Worm (Caenorhabditis elegans): ENCODE data around the gene pho-13.

Gene pho-13

DNA sequence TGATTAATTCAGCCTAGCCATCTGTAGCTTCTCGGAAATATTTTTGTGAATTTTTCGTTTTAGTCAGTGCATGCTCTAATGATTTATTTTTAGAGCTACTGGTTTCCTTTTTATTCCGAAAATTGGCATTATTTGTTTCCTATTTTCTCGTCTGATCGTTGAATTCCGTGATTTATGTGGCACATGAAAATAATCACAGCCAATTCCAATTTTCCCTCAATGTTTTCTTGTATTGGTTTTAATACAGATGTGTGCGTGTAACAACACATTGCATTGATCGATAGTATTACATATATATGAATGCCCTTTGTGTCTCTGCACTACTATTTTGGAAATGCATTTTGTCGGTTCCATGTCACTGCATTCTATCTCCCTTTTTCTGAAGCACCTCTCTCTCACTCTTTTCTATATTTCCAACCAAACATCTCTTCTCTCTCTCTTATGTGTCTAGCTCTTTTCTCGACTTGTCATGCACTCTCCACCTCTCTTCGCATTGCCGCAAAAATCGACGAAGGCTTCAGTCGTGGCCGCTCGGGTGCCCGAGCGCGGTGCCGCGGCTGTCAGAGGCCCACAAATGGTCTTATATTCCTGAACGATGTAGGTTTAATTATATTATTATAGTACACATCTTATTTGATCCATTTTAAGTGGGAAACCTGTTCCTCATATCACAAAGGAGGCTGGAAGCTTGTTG is 22.4 kb downstream of the pho-13 start:
- no peak for TF ChIP-seq hmbx-1 (tag; optimal IDR thresholded peaks at IDR 0.05)
- TF ChIP-seq ceh-13 (GFP tag; optimal IDR thresholded peaks at IDR 0.05): no peak
- no peak for TF ChIP-seq tra-4 (tag; optimal IDR thresholded peaks at IDR 0.05)
- no peak for TF ChIP-seq F13C5.2 (tag; optimal IDR thresholded peaks at IDR 0.05)
- TF ChIP-seq flt-1 (GFP tag; IDR thresholded peaks at IDR 0.05): no peak
- no peak for TF ChIP-seq ama-1 (optimal IDR thresholded peaks at IDR 0.05)
- TF ChIP-seq hmg-4 (GFP tag; optimal IDR thresholded peaks at IDR 0.05): no peak
- no peak for TF ChIP-seq tbx-37 (GFP tag; conservative IDR thresholded peaks at IDR 0.05)
- TF ChIP-seq ets-7 (tag; optimal IDR thresholded peaks at IDR 0.05): no peak
- no peak for TF ChIP-seq pes-1 (GFP tag; IDR thresholded peaks at IDR 0.05)
- TF ChIP-seq scrt-1 (GFP tag; IDR thresholded peaks at IDR 0.05): no peak
- no peak for TF ChIP-seq ceh-36 (tag; optimal IDR thresholded peaks at IDR 0.05)
- TF ChIP-seq tbx-11 (GFP tag; IDR thresholded peaks at IDR 0.05): no peak
- no peak for TF ChIP-seq B0310.2 (tag; optimal IDR thresholded peaks at IDR 0.05)
- no peak for TF ChIP-seq hnd-1 (tag; optimal IDR thresholded peaks at IDR 0.05)
- no peak for TF ChIP-seq sea-1 (GFP tag; conservative IDR thresholded peaks at IDR 0.05)
- TF ChIP-seq aly-1 (tag; optimal IDR thresholded peaks at IDR 0.05): no peak

DNA sequence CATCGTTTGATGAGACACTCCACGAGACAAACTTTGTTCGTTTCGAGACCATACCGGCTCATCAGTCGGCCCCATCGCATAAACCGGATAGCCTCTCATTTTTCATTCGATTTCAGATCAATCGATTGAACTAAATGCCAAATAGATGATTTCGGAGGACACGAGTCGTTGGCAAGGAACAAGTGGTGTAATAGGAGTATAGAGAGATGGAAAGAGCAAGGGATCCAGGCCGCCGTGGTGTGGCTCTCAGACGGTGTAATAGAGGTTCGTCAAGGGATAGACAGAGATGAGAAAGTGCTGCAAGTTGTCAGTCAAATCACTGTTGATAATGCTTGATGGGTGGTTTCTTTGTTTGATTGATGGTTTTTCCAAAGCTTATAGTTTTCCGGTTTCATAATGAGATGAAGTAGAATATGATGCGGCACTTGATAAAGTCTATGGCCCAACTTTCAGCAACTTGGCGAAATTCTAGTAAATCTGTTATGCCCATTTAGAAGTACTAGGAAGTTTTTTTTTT is 23.3 kb downstream of the pho-13 start, which contains the start of gene sgn-1:
Gene sgn-1 (minus strand): TSS at position 220 of the 517 bp plus-strand sequence.
- no peak for TF ChIP-seq hnd-1 (tag; optimal IDR thresholded peaks at IDR 0.05)
- TF ChIP-seq ama-1 (optimal IDR thresholded peaks at IDR 0.05): no peak
- TF ChIP-seq aly-1 (tag; optimal IDR thresholded peaks at IDR 0.05): no peak
- no peak for TF ChIP-seq tbx-11 (GFP tag; IDR thresholded peaks at IDR 0.05)
- no peak for TF ChIP-seq B0310.2 (tag; optimal IDR thresholded peaks at IDR 0.05)
- TF ChIP-seq pes-1 (GFP tag; IDR thresholded peaks at IDR 0.05): no peak
- no peak for TF ChIP-seq tra-4 (tag; optimal IDR thresholded peaks at IDR 0.05)
- no peak for TF ChIP-seq scrt-1 (GFP tag; IDR thresholded peaks at IDR 0.05)
- TF ChIP-seq ets-7 (tag; optimal IDR thresholded peaks at IDR 0.05): no peak

DNA sequence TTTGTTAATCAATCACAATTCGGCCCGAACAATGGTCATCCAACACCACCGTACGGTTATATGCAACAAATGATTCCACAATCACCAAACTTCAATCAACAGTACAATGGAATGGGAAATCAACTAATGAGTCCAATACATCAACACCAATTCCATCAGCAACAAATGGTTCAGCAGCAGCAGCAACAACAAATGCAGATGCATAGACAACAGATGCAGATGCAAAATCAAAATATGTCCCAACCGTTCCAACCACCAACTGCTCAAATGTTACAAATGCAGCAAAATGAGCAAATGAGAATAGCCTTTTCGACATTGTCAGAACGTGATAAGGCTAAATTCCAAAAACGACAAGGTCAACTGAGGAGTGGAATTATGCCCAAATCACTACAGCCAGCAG is 30.3 kb downstream of the pho-13 start:
- no peak for TF ChIP-seq hmg-4 (GFP tag; optimal IDR thresholded peaks at IDR 0.05)

DNA sequence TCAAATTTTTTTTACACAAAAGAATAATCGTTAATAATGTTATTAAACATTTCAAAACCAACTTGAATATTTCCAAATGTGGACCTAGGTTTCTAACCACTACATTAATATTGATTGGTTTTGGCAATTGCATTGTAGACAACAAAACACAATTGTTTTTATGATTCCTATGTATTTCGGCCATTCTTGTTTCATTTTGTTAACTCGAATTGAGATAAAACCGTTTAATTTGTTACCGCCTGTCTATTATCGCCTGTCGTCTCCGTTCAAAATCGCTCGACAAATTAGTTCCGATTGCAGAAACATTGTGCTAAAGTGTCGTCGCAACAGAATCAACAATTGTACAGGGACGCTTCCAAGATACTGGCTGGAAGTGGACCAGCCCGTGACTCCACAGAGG is 36.1 kb downstream of the pho-13 start, which contains the start of gene let-19:
Gene let-19 (plus strand): TSS at position 301 of the 400 bp plus-strand sequence.
- TF ChIP-seq ets-7 (tag; optimal IDR thresholded peaks at IDR 0.05) (no peak), F13C5.2 (tag; optimal IDR thresholded peaks at IDR 0.05) (no peak), B0310.2 (tag; optimal IDR thresholded peaks at IDR 0.05) (no peak), scrt-1 (GFP tag; IDR thresholded peaks at IDR 0.05) (no peak), pes-1 (GFP tag; IDR thresholded peaks at IDR 0.05) (no peak), hnd-1 (tag; optimal IDR thresholded peaks at IDR 0.05) (no peak), hmbx-1 (tag; optimal IDR thresholded peaks at IDR 0.05) (no peak), aly-1 (tag; optimal IDR thresholded peaks at IDR 0.05) (no peak), hmg-4 (GFP tag; optimal IDR thresholded peaks at IDR 0.05) (no peak), sea-1 (GFP tag; conservative IDR thresholded peaks at IDR 0.05) (no peak), tbx-37 (GFP tag; conservative IDR thresholded peaks at IDR 0.05) (no peak), tra-4 (tag; optimal IDR thresholded peaks at IDR 0.05) (no peak), ceh-13 (GFP tag; optimal IDR thresholded peaks at IDR 0.05) (no peak), ceh-36 (tag; optimal IDR thresholded peaks at IDR 0.05) (no peak), ama-1 (optimal IDR thresholded peaks at IDR 0.05) (no peak), tbx-11 (GFP tag; IDR thresholded peaks at IDR 0.05) (no peak), flt-1 (GFP tag; IDR thresholded peaks at IDR 0.05) (no peak)

DNA sequence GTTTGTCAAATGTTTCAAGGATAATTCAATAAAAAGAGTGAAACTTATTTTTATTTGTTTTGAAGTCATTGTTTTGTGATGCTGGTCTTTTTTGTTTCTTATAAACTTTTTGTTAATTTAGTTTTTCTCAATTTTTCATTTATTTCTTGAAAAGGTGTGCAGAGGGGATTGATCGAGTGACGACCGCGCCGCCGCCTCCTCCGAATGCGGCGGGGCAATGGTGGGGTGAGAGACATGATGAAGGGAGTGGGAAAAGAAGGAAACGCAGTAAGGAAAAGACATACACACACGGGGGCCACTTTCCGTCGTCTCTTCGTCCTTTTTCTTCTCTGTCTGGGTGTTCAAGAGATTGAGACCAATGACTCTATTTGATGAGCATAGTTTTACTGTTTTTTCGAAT is 37.4 kb downstream of the pho-13 start:
- no peak for TF ChIP-seq B0310.2 (tag; optimal IDR thresholded peaks at IDR 0.05)
- TF ChIP-seq ceh-36 (tag; optimal IDR thresholded peaks at IDR 0.05): no peak
- TF ChIP-seq pes-1 (GFP tag; IDR thresholded peaks at IDR 0.05): no peak
- no peak for TF ChIP-seq tbx-37 (GFP tag; conservative IDR thresholded peaks at IDR 0.05)
- TF ChIP-seq ets-7 (tag; optimal IDR thresholded peaks at IDR 0.05): no peak
- no peak for TF ChIP-seq ama-1 (optimal IDR thresholded peaks at IDR 0.05)
- no peak for TF ChIP-seq tra-4 (tag; optimal IDR thresholded peaks at IDR 0.05)
- TF ChIP-seq scrt-1 (GFP tag; IDR thresholded peaks at IDR 0.05): no peak
- no peak for TF ChIP-seq hmbx-1 (tag; optimal IDR thresholded peaks at IDR 0.05)
- no peak for TF ChIP-seq flt-1 (GFP tag; IDR thresholded peaks at IDR 0.05)
- peak; percentile 53 for TF ChIP-seq F13C5.2 (tag; optimal IDR thresholded peaks at IDR 0.05)
- TF ChIP-seq hmg-4 (GFP tag; optimal IDR thresholded peaks at IDR 0.05): peak; percentile 69

DNA sequence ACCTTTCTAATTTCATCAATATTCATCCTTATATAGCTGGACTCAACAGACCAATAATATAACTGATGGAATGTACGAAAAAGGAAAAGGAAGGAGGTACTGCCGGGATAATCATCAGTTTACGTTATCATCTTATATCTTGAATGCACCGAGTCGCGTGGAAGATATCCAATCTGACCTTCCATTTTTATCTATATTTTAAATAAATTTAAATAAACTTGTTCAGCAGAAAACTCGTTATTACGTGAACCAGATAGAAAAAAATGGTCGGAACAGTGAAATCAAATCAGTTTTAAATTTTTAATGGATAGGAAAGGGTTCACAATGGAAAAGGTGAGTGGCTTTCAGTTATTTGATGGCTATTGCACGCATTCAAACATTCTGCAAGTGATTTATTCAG is 39.9 kb downstream of the pho-13 start, which contains the start of gene pah-1:
Gene pah-1 (minus strand): TSS at position 101 of the 400 bp plus-strand sequence.
- no peak for TF ChIP-seq sea-1 (GFP tag; conservative IDR thresholded peaks at IDR 0.05)
- no peak for TF ChIP-seq pes-1 (GFP tag; IDR thresholded peaks at IDR 0.05)
- TF ChIP-seq F13C5.2 (tag; optimal IDR thresholded peaks at IDR 0.05): no peak
- no peak for TF ChIP-seq tbx-11 (GFP tag; IDR thresholded peaks at IDR 0.05)
- no peak for TF ChIP-seq B0310.2 (tag; optimal IDR thresholded peaks at IDR 0.05)
- no peak for TF ChIP-seq hmbx-1 (tag; optimal IDR thresholded peaks at IDR 0.05)
- no peak for TF ChIP-seq tbx-37 (GFP tag; conservative IDR thresholded peaks at IDR 0.05)
- TF ChIP-seq ceh-36 (tag; optimal IDR thresholded peaks at IDR 0.05): no peak
- no peak for TF ChIP-seq hmg-4 (GFP tag; optimal IDR thresholded peaks at IDR 0.05)
- TF ChIP-seq ceh-13 (GFP tag; optimal IDR thresholded peaks at IDR 0.05): no peak
- TF ChIP-seq aly-1 (tag; optimal IDR thresholded peaks at IDR 0.05): no peak
- no peak for TF ChIP-seq ets-7 (tag; optimal IDR thresholded peaks at IDR 0.05)
- no peak for TF ChIP-seq flt-1 (GFP tag; IDR thresholded peaks at IDR 0.05)
- no peak for TF ChIP-seq hnd-1 (tag; optimal IDR thresholded peaks at IDR 0.05)
- TF ChIP-seq scrt-1 (GFP tag; IDR thresholded peaks at IDR 0.05): no peak
- no peak for TF ChIP-seq tra-4 (tag; optimal IDR thresholded peaks at IDR 0.05)
- no peak for TF ChIP-seq ama-1 (optimal IDR thresholded peaks at IDR 0.05)

DNA sequence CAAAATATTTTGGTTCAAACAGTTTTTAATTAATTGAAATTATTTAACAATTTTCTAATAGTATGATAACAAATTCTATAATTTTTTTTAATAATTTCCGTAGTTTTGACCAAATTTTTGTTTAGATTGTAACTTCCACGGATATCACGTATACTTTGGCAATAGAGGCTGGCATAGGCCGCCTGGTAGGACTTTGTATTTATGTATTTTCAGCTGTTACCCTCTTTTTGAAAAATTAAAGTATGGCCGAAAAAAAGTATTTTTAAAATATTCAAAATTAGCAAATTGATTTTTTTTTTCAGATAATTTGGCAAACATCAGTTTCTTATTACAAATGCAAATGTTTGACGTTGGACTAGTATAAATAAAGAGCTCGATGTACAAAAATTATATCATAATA is 40.3 kb downstream of the pho-13 start, which contains the start of the genes nsph-1.1 and K08F8.15:
Gene nsph-1.1 (plus strand): TSS at position 301 of the 400 bp plus-strand sequence.
Gene K08F8.15 (plus strand): TSS at position 335 of the 400 bp plus-strand sequence.
- TF ChIP-seq pes-1 (GFP tag; IDR thresholded peaks at IDR 0.05) (no peak), ceh-13 (GFP tag; optimal IDR thresholded peaks at IDR 0.05) (no peak), hnd-1 (tag; optimal IDR thresholded peaks at IDR 0.05) (no peak), tbx-11 (GFP tag; IDR thresholded peaks at IDR 0.05) (no peak), ceh-36 (tag; optimal IDR thresholded peaks at IDR 0.05) (no peak), hmbx-1 (tag; optimal IDR thresholded peaks at IDR 0.05) (no peak), B0310.2 (tag; optimal IDR thresholded peaks at IDR 0.05) (no peak), ets-7 (tag; optimal IDR thresholded peaks at IDR 0.05) (no peak), scrt-1 (GFP tag; IDR thresholded peaks at IDR 0.05) (no peak), hmg-4 (GFP tag; optimal IDR thresholded peaks at IDR 0.05) (no peak), sea-1 (GFP tag; conservative IDR thresholded peaks at IDR 0.05) (no peak), tbx-37 (GFP tag; conservative IDR thresholded peaks at IDR 0.05) (no peak), aly-1 (tag; optimal IDR thresholded peaks at IDR 0.05) (no peak), flt-1 (GFP tag; IDR thresholded peaks at IDR 0.05) (no peak), F13C5.2 (tag; optimal IDR thresholded peaks at IDR 0.05) (no peak)

Measured in whole organism, early embryonic.